Fruit fly (Drosophila melanogaster): ENCODE measurements around the gene Eip63E.

dm6 chr3L:3646361-3646759 is 130.8 kb downstream of the Eip63E start:
- TF ChIP-seq CG16779 (tag; optimal IDR thresholded peaks at IDR 0.05) (no peak), CG8319 (GFP tag; optimal IDR thresholded peaks at IDR 0.05) (no peak), Blimp-1 (GFP tag; optimal IDR thresholded peaks at IDR 0.05) (no peak), Gug (GFP tag; IDR thresholded peaks at IDR 0.05) (no peak)

Measured in whole organism, prepupa.